Fruit fly (Drosophila melanogaster) S2 (cell line): ENCODE measurements around the gene CG3739.

Experiments used
- CG8478 ChIP-seq: fragments of >200 bp; optimal IDR thresholded peaks from 2 replicates; lab custom pipeline; 2018
- CTCF ChIP-seq, 2 experiments: fragments of >200 bp; optimal IDR thresholded peaks; 2 replicates each; lab custom pipeline; 2018

- no peak for TF ChIP-seq CG8478 (lab: Kevin White, UChicago)
- TF ChIP-seq CTCF (optimal IDR thresholded peaks at IDR 0.05; lab: Kevin White, UChicago): no peak
Observed at dm6 chr3R:19353751-19354150, 39.4 kb upstream of the CG3739 start, which contains the start of gene CG43203.
